Fruit fly (Drosophila melanogaster): ENCODE data around the gene CG6576.

Gene CG6576

DNA sequence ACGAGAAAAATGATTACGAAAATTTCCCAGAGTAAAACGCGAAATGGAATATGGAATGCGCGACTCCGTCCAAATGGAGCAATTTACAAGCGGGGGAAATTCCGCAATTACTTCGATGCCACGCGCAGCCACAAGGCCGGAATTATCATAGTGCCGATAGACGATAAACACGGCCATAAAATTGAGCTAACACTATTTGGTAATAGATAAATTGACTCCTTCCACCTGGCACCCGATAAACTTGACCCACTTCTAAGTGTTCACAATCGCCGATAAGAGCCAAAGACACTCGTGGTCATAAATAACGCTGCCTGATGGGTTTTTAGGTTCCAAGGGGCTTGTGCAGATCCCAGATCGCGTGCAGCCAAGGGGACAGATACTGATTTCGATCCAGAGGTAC is 48.7 kb upstream of the CG6576 start (continued):
- TF ChIP-seq CG11696 (GFP tag; IDR thresholded peaks at IDR 0.05) (no peak), CG2712 (tag; optimal IDR thresholded peaks at IDR 0.05) (no peak), ttk (GFP tag; IDR thresholded peaks at IDR 0.05) (no peak), CG1647 (GFP tag; optimal IDR thresholded peaks at IDR 0.05) (no peak), Camta (GFP tag; optimal IDR thresholded peaks at IDR 0.05) (no peak), Pdp1 (GFP tag; optimal IDR thresholded peaks at IDR 0.05) (peak in 1 of 2 experiments; percentile 14), CG15514 (GFP tag; optimal IDR thresholded peaks at IDR 0.05) (no peak), CG12769 (tag; optimal IDR thresholded peaks at IDR 0.05) (peak; percentile 41), Antp (GFP tag; optimal IDR thresholded peaks at IDR 0.05) (no peak), CG3065 (GFP tag; optimal IDR thresholded peaks at IDR 0.05) (no peak), CG4282 (GFP tag; optimal IDR thresholded peaks at IDR 0.05) (no peak), exex (tag; optimal IDR thresholded peaks at IDR 0.05) (peak; percentile 48), lab (GFP tag; optimal IDR thresholded peaks at IDR 0.05) (peak; percentile 41), MBD-R2 (GFP tag; IDR thresholded peaks at IDR 0.05) (no peak), CG10321 (GFP tag; IDR thresholded peaks at IDR 0.05) (no peak), CG8290 (GFP tag; optimal IDR thresholded peaks at IDR 0.05) (no peak), CG8290 (tag; optimal IDR thresholded peaks at IDR 0.05) (peak in 1 of 2 experiments; percentile 2), pfk (GFP tag; optimal IDR thresholded peaks at IDR 0.05) (no peak), tap (tag; optimal IDR thresholded peaks at IDR 0.05) (no peak)

DNA sequence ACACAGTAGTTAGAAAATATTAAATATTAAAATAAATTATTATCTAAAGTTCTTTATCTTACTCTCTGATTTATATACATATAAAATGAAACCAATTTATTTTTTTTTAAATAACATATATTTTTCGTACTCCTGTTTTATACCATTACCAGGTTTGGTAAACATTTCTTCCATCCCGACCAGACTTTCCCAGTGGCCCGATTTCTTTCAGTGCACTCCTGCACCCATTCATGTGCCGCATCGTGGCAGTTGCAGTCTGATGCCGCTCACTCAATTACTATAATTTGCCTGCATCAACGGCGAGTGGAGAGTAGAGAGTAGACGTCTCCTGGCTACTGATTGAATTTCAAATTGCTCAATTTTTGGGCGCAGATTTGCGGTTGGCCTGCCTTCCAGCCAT is 48.0 kb upstream of the CG6576 start:
- TF ChIP-seq sc (optimal IDR thresholded peaks at IDR 0.05), result no peak
- TF ChIP-seq sc (GFP tag; optimal IDR thresholded peaks at IDR 0.05), result no peak
- no peak for TF ChIP-seq HLH3B (GFP tag; IDR thresholded peaks at IDR 0.05)
- TF ChIP-seq CG6683 (GFP tag; optimal IDR thresholded peaks at IDR 0.05), result no peak
- TF ChIP-seq mirr (GFP tag; optimal IDR thresholded peaks at IDR 0.05), result no peak
- no peak for TF ChIP-seq chm (GFP tag; IDR thresholded peaks at IDR 0.05)
- no peak for TF ChIP-seq ham (GFP tag; IDR thresholded peaks at IDR 0.05)
- no peak for TF ChIP-seq CG2120 (GFP tag; optimal IDR thresholded peaks at IDR 0.05)
- TF ChIP-seq D19A (tag; optimal IDR thresholded peaks at IDR 0.05), result no peak
- no peak for TF ChIP-seq Hmr (GFP tag; optimal IDR thresholded peaks at IDR 0.05)
- TF ChIP-seq org-1 (GFP tag; optimal IDR thresholded peaks at IDR 0.05), result no peak
- no peak for TF ChIP-seq CG3847 (GFP tag; IDR thresholded peaks at IDR 0.05)
- TF ChIP-seq Spps (tag; optimal IDR thresholded peaks at IDR 0.05), result no peak
- TF ChIP-seq gem (tag; optimal IDR thresholded peaks at IDR 0.05), result peak; percentile 6
- TF ChIP-seq Aef1 (GFP tag; IDR thresholded peaks at IDR 0.05), result 0 out of 3 replicates have a peak, but pooled peaks have one; percentile 18
- TF ChIP-seq disco-r (GFP tag; optimal IDR thresholded peaks at IDR 0.05), result no peak
- TF ChIP-seq Sry-β (GFP tag; optimal IDR thresholded peaks at IDR 0.05), result no peak
- no peak for TF ChIP-seq pnt (GFP tag; optimal IDR thresholded peaks at IDR 0.05)
- 0 out of 2 replicates have a peak, but pooled peaks have one; percentile 15 for TF ChIP-seq Rfx (GFP tag; IDR thresholded peaks at IDR 0.05)
- TF ChIP-seq esg (GFP tag; conservative IDR thresholded peaks at IDR 0.05), result no peak
- TF ChIP-seq CG12769 (tag; optimal IDR thresholded peaks at IDR 0.05), result no peak
- no peak for TF ChIP-seq CG2129 (GFP tag; IDR thresholded peaks at IDR 0.05; ENCODE audit: partially characterized antibody)
- TF ChIP-seq Gug (GFP tag; IDR thresholded peaks at IDR 0.05), result 0 out of 4 replicates have a peak, but pooled peaks have one; percentile 13
- TF ChIP-seq CG13424 (tag; optimal IDR thresholded peaks at IDR 0.05), result no peak
- TF ChIP-seq CG17361 (GFP tag; IDR thresholded peaks at IDR 0.05), result 0 out of 3 replicates have a peak, but pooled peaks have one; percentile 34
- no peak for TF ChIP-seq Eip74EF (GFP tag; optimal IDR thresholded peaks at IDR 0.05)
- no peak for TF ChIP-seq sd (tag; optimal IDR thresholded peaks at IDR 0.05)
- no peak for TF ChIP-seq CG8290 (GFP tag; optimal IDR thresholded peaks at IDR 0.05)
- no peak for TF ChIP-seq CG8290 (tag; optimal IDR thresholded peaks at IDR 0.05)
- TF ChIP-seq peb (GFP tag; IDR thresholded peaks at IDR 0.05), result no peak
- 0 out of 3 replicates have a peak, but pooled peaks have one; percentile 37 for TF ChIP-seq CG11456 (GFP tag; IDR thresholded peaks at IDR 0.05)
- TF ChIP-seq CG7357 (GFP tag; IDR thresholded peaks at IDR 0.05), result no peak
- TF ChIP-seq CG17612 (GFP tag; IDR thresholded peaks at IDR 0.05), result no peak
